Worm (Caenorhabditis elegans) whole organism, L3 larva: ENCODE data around the gene nep-5.
A peak's percentile ranks its signal among the peaks of the same experiment; 100 is the strongest.

Experiments used
- aly-2 ChIP-seq: fragments of 150-350 bp; optimal IDR thresholded peaks from 2 replicates; lab custom pipeline; 2014; ENCODE audit warnings: missing biosample characterization, missing genetic modification characterization
- ama-1 ChIP-seq: fragments of 150-350 bp; optimal IDR thresholded peaks from 2 replicates; lab custom pipeline; 2018
- elt-2 ChIP-seq: sonication (generic microtip); optimal IDR thresholded peaks from 2 replicates; lab custom pipeline; 2016; ENCODE audit warnings: missing genetic modification reagents, mild to moderate bottlenecking, missing genetic modification characterization, missing compliant biosample characterization
- zag-1 ChIP-seq: fragments of 150-350 bp; optimal IDR thresholded peaks from 2 replicates; lab custom pipeline; 2014; ENCODE audit warnings: missing biosample characterization, missing genetic modification characterization

DNA sequence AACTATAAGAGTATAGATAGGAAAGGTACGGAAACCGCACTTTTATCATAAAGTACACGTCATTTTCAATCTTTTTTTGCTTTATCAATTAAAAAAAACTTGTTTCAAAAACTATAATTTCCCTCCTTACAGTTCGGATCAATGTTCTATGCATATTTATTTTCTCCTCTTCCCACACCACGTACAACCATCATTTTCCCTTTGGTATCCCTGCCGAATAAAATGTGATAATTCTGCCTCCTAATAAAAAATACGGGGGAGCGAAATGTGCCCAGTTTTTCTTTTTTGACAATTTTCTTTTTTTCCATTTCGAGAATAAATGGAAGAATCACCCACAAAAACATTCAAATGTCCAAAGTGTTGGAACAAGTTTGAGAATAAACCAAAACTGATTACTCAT is 27.6 kb downstream of the nep-5 start, which contains the start of gene ZK177.3:
- TF ChIP-seq aly-2 (tag; lab: Kevin White, UChicago) (no peak), elt-2 (tag; lab: Kevin White, UChicago) (peak; percentile 65), zag-1 (no peak), ama-1 (lab: Kevin White, UChicago) (no peak)
